Worm (Caenorhabditis elegans): ENCODE data around the gene Y57G11C.46.

Gene Y57G11C.46

ce11 chrIV:14816288-14816687 is at the start of gene Y57G11C.46:
Gene Y57G11C.46 (minus strand): TSS chrIV:14816388.
- TF ChIP-seq nhr-77 (tag; optimal IDR thresholded peaks at IDR 0.05) (no peak), dpl-1 (GFP tag; optimal IDR thresholded peaks at IDR 0.05) (no peak), nhr-6 (tag; optimal IDR thresholded peaks at IDR 0.05) (no peak), egl-43 (GFP tag; IDR thresholded peaks at IDR 0.05) (no peak), lin-13 (GFP tag; optimal IDR thresholded peaks at IDR 0.05) (no peak), nhr-11 (tag; optimal IDR thresholded peaks at IDR 0.05) (no peak), mxl-3 (GFP tag; optimal IDR thresholded peaks at IDR 0.05) (no peak)

- TF ChIP-seq mdt-29 (GFP tag; IDR thresholded peaks at IDR 0.05) (no peak), sdz-12 (GFP tag; optimal IDR thresholded peaks at IDR 0.05) (no peak), egl-27 (tag; optimal IDR thresholded peaks at IDR 0.05) (no peak), dmd-6 (GFP tag; IDR thresholded peaks at IDR 0.05) (no peak), madf-9 (GFP tag; conservative IDR thresholded peaks at IDR 0.05) (no peak), zip-2 (tag; optimal IDR thresholded peaks at IDR 0.05) (no peak), ZK337.2 (GFP tag; IDR thresholded peaks at IDR 0.05) (no peak), aha-1 (tag) (peak; percentile 44), snpc-1.2 (GFP tag; IDR thresholded peaks at IDR 0.05) (peak; percentile 92), mxl-3 (GFP tag; optimal IDR thresholded peaks at IDR 0.05) (no peak), dmd-8 (GFP tag; IDR thresholded peaks at IDR 0.05) (no peak), jun-1 (tag; optimal IDR thresholded peaks at IDR 0.05) (no peak)
These were observed 48.3 kb upstream of the Y57G11C.46 start for ce11 chrIV:14864529-14864928.

ce11 chrIV:14863772-14864171 is 47.6 kb upstream of the Y57G11C.46 start:
- TF ChIP-seq aha-1 (tag) (peak; percentile 76), Y75B8A.6 (GFP tag; IDR thresholded peaks at IDR 0.05) (no peak), lin-1 (GFP tag; IDR thresholded peaks at IDR 0.05) (no peak), aly-2 (tag; optimal IDR thresholded peaks at IDR 0.05) (no peak), ceh-20 (GFP tag; IDR thresholded peaks at IDR 0.05) (no peak), snpc-1.2 (GFP tag; IDR thresholded peaks at IDR 0.05) (peak; percentile 96)

ce11 chrIV:14862147-14862546 is 46.0 kb upstream of the Y57G11C.46 start, which contains the start of gene Y57G11C.38:
Gene Y57G11C.38 (plus strand): TSS chrIV:14862447.
- TF ChIP-seq ces-1 (GFP tag; optimal IDR thresholded peaks at IDR 0.05) (no peak), zag-1 (tag; optimal IDR thresholded peaks at IDR 0.05) (no peak), T20F7.1 (GFP tag; optimal IDR thresholded peaks at IDR 0.05) (no peak), lin-15B (tag; optimal IDR thresholded peaks at IDR 0.05) (no peak), mep-1 (tag; optimal IDR thresholded peaks at IDR 0.05) (no peak), ceh-32 (tag; optimal IDR thresholded peaks at IDR 0.05; ENCODE audit: poor library complexity) (no peak), zip-2 (tag; optimal IDR thresholded peaks at IDR 0.05) (no peak), daf-16 (GFP tag; optimal IDR thresholded peaks at IDR 0.05) (no peak), daf-16 (tag; optimal IDR thresholded peaks at IDR 0.05) (no peak), unc-39 (tag; optimal IDR thresholded peaks at IDR 0.05) (no peak), fkh-10 (GFP tag; optimal IDR thresholded peaks at IDR 0.05) (no peak), Y5F2A.4 (GFP tag; optimal IDR thresholded peaks at IDR 0.05) (no peak), mxl-2 (GFP tag; conservative IDR thresholded peaks at IDR 0.05) (no peak), mdl-1 (tag; optimal IDR thresholded peaks at IDR 0.05) (no peak), ceh-28 (tag; optimal IDR thresholded peaks at IDR 0.05) (no peak)

ce11 chrIV:14861691-14862090 is 45.5 kb upstream of the Y57G11C.46 start, which contains the start of gene Y57G11C.23:
Gene Y57G11C.23 (minus strand): TSS chrIV:14861791.
- no peak for TF ChIP-seq ceh-28 (tag; optimal IDR thresholded peaks at IDR 0.05)
- no peak for TF ChIP-seq snpc-1.2 (GFP tag; IDR thresholded peaks at IDR 0.05)
- TF ChIP-seq R02D3.7 (tag; optimal IDR thresholded peaks at IDR 0.05) = no peak
- TF ChIP-seq cey-2 (tag; optimal IDR thresholded peaks at IDR 0.05; ENCODE audit: borderline replicate concordance, insufficient read depth) = no peak
- TF ChIP-seq zfp-2 (tag; optimal IDR thresholded peaks at IDR 0.05) = no peak
- TF ChIP-seq rbr-2 (tag; optimal IDR thresholded peaks at IDR 0.05) = no peak
